Fruit fly (Drosophila melanogaster) whole organism, adult: ENCODE measurements around the gene robl37BC.
A peak's percentile ranks its signal among the peaks of the same experiment; 100 is the strongest.

Source experiments
- CG11617 ChIP-seq: fragments of 200-800 bp; sonication (Bioruptor generic); optimal IDR thresholded peaks from 2 replicates; lab custom pipeline; 2017; ENCODE audit warnings: mild to moderate bottlenecking, missing biosample characterization, missing genetic modification reagents, missing genetic modification characterization
- CG12768 ChIP-seq: fragments of 200-800 bp; sonication (Bioruptor generic); optimal IDR thresholded peaks from 2 replicates; lab custom pipeline; 2017; ENCODE audit warnings: missing biosample characterization, missing genetic modification characterization, mild to moderate bottlenecking, moderate library complexity, missing genetic modification reagents
- CG14711 ChIP-seq: fragments of 200-800 bp; sonication (Bioruptor generic); optimal IDR thresholded peaks from 2 replicates; lab custom pipeline; 2018; ENCODE audit warnings: missing biosample characterization, mild to moderate bottlenecking, missing genetic modification characterization, moderate library complexity
- CG1620 ChIP-seq: fragments of 200-800 bp; sonication (Bioruptor generic); optimal IDR thresholded peaks from 2 replicates; lab custom pipeline; 2016; ENCODE audit warnings: missing biosample characterization, missing genetic modification characterization
- CG33017 ChIP-seq: fragments of 200-800 bp; sonication (Bioruptor generic); optimal IDR thresholded peaks from 2 replicates; lab custom pipeline; 2018; ENCODE audit warnings: missing biosample characterization, mild to moderate bottlenecking, missing genetic modification characterization, moderate library complexity
- CG5204 ChIP-seq: fragments of 200-800 bp; sonication (Bioruptor generic); optimal IDR thresholded peaks from 2 replicates; lab custom pipeline; 2016; ENCODE audit warnings: missing biosample characterization, missing genetic modification characterization
- CG7045 ChIP-seq: fragments of 200-800 bp; sonication (Bioruptor generic); optimal IDR thresholded peaks from 2 replicates; lab custom pipeline; 2017; ENCODE audit warnings: missing biosample characterization, mild to moderate bottlenecking, missing genetic modification characterization
- CG7101 ChIP-seq: fragments of 200-800 bp; sonication (Bioruptor generic); optimal IDR thresholded peaks from 2 replicates; lab custom pipeline; 2018; ENCODE audit warnings: missing biosample characterization, mild to moderate bottlenecking, missing genetic modification characterization, moderate library complexity
- Clk ChIP-seq: fragments of 200-800 bp; sonication (Bioruptor generic); optimal IDR thresholded peaks from 2 replicates; lab custom pipeline; 2017; ENCODE audit warnings: missing biosample characterization, missing genetic modification characterization
- Crg-1 ChIP-seq: fragments of 200-800 bp; sonication (Bioruptor generic); optimal IDR thresholded peaks from 2 replicates; lab custom pipeline; 2016; ENCODE audit warnings: missing biosample characterization, missing genetic modification characterization
- Hr96 ChIP-seq: fragments of 200-800 bp; sonication (Bioruptor generic); optimal IDR thresholded peaks from 2 replicates; lab custom pipeline; 2016; ENCODE audit warnings: missing biosample characterization, missing genetic modification characterization
- Mnt ChIP-seq: fragments of 200-800 bp; sonication (Bioruptor generic); optimal IDR thresholded peaks from 2 replicates; lab custom pipeline; 2016; ENCODE audit warnings: missing biosample characterization, mild to moderate bottlenecking, missing genetic modification characterization
- bab1 ChIP-seq: fragments of 200-800 bp; sonication (Bioruptor generic); optimal IDR thresholded peaks from 3 replicates; lab custom pipeline; 2019; ENCODE audit warnings: missing biosample characterization, mild to moderate bottlenecking, missing genetic modification characterization, moderate library complexity
- cic ChIP-seq: fragments of 200-800 bp; sonication (Bioruptor generic); optimal IDR thresholded peaks from 2 replicates; lab custom pipeline; 2017; ENCODE audit warnings: missing biosample characterization, mild to moderate bottlenecking, missing genetic modification characterization, moderate library complexity
- cnc ChIP-seq, 2 experiments: fragments of >200 bp; optimal IDR thresholded peaks; 2 replicates each; lab custom pipeline; 2017
- kay ChIP-seq: fragments of 200-800 bp; sonication (Bioruptor generic); peaks from one replicate; lab custom pipeline; 2016; ENCODE audit warnings: missing biosample characterization, missing genetic modification characterization, borderline replicate concordance
- ovo ChIP-seq: fragments of 200-800 bp; sonication (Bioruptor generic); optimal IDR thresholded peaks from 2 replicates; lab custom pipeline; 2016; ENCODE audit warnings: missing biosample characterization, missing genetic modification characterization
- pad ChIP-seq: fragments of 200-800 bp; sonication (Bioruptor generic); optimal IDR thresholded peaks from 3 replicates; lab custom pipeline; 2017; ENCODE audit warnings: missing biosample characterization, missing genetic modification characterization, mild to moderate bottlenecking, moderate library complexity, missing genetic modification reagents
- tj ChIP-seq: fragments of 200-800 bp; sonication (Bioruptor generic); optimal IDR thresholded peaks from 3 replicates; lab custom pipeline; 2017; ENCODE audit warnings: missing biosample characterization, mild to moderate bottlenecking, missing genetic modification characterization, moderate library complexity
- toe ChIP-seq: fragments of 200-800 bp; sonication (Bioruptor generic); optimal IDR thresholded peaks from 2 replicates; lab custom pipeline; 2016; ENCODE audit warnings: missing biosample characterization, missing genetic modification characterization

The robl37BC gene

DNA sequence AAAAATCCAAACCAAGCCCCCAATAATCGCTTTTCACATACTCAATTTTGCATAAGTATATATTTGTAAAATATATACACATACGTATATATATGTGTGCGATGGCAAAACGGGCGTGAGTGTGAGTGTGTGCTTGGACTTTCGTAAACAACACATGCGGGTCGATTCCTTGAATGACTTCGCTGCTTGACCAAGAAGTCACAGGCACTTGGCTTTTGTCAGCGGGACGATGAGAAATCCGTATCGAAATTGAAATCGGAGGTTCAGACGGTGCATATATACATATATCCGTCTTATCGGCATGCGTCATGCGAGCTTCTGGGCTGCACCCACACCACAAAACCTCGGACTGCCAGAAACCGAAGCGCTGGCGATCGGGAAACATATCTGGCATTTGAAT lies 24.3 kb downstream of the robl37BC start:
- TF ChIP-seq Mnt (GFP tag; lab: Kevin White, UChicago), result no peak
- TF ChIP-seq tj, result peak; percentile 34
- TF ChIP-seq cnc (optimal IDR thresholded peaks at IDR 0.05; lab: Kevin White, UChicago), result no peak

DNA sequence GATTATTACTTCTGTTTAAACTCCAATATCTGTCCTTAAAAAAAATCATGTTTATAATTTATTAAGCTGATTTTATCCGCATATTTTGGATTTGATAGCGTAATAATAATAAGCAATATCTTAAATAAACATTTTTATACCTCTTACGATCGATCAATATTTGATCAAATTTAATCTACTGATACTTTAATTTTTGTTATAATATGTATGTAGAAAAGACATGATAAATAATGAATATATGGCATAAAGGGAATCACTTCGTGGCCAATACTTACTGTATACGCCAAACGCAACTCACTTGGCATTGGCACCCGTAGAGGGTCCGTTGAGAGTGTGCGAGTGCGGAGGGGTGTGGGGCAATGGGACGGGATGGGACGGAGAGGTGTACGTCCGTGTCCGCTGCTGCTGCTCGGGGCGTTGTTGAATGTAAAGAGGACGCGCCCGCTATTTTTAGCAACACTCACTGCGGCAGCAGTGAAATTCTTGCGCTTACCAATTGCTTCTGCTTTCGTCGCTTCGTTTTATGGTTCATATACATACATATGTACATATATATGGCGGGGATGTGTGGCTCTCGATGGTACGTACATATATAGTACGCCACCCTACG lies 25.5 kb downstream of the robl37BC start:
- TF ChIP-seq Mnt (GFP tag; lab: Kevin White, UChicago) (no peak), ovo (GFP tag; lab: Kevin White, UChicago) (no peak), CG14711 (tag; lab: Kevin White, UChicago) (no peak), CG5204 (GFP tag; lab: Kevin White, UChicago) (no peak), bab1 (GFP tag; lab: Kevin White, UChicago) (no peak), CG33017 (tag; lab: Kevin White, UChicago) (no peak)

DNA sequence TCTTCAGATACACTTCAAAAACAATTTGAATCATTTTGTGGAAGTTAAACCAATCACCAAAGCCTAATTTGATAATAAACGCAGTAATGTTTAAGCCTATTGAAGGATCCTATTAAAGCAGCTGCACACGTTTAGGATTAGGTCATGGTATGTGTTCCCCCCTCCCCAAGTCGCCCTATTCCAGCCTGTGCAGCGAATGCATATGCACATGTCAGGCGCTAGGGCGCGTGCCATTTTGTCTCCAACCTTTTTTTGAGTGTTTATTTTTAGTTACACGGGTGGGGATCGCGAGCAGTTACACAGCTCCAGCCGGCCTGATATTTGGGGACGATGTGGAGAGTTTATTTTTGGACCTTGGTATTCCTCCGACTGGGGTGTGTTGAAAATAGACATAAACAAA lies 26.3 kb downstream of the robl37BC start:
- TF ChIP-seq CG1620 (GFP tag; lab: Kevin White, UChicago) (no peak), bab1 (GFP tag; lab: Kevin White, UChicago) (no peak), CG7045 (GFP tag; lab: Kevin White, UChicago) (no peak), ovo (GFP tag; lab: Kevin White, UChicago) (no peak), tj (no peak), CG11617 (GFP tag; lab: Kevin White, UChicago) (no peak), Crg-1 (GFP tag; lab: Kevin White, UChicago) (no peak), pad (GFP tag; lab: Kevin White, UChicago) (no peak), kay (GFP tag; lab: Kevin White, UChicago) (no peak), cnc (optimal IDR thresholded peaks at IDR 0.05; lab: Kevin White, UChicago) (no peak)

DNA sequence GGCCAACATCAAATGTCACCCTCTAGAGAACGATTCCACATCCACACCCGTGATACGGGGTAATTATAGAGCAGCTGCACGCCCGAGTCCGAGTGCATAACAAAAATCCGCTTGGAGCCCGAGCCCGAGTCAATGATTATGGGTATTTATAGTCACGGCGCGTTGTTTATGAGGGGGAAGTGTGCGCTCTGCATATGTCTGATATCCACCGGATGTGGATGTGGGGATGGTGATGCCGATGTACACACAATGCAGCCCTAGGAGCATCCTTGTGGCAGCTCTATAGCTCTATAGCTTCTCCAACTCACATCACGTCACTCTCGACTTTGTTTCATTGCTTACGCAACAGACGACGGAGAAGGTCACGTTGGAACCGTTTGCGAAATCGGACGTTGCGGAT lies 26.8 kb downstream of the robl37BC start:
- TF ChIP-seq CG14711 (tag; lab: Kevin White, UChicago) (no peak), cnc (optimal IDR thresholded peaks at IDR 0.05; lab: Kevin White, UChicago) (no peak), CG7101 (tag; lab: Kevin White, UChicago) (no peak), Mnt (GFP tag; lab: Kevin White, UChicago) (no peak), Clk (no peak), CG11617 (GFP tag; lab: Kevin White, UChicago) (no peak)

DNA sequence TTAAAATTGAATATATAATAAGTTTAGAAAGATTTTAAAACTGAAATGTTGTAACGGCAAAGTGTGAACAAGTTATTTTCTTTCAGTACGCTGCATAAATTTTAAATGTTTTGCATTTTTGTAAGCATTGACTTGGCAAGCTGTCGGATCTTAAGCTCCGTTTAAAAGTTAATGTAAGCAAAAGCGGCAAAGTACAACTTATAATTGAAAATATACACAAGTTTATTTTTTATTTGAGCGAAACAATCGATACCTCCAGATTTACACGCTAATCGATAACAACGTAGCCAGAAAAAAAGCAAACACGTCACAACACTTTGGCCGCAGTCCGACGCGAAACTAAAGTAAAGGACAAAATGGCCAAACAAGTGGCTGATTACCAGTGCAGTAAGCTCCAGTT lies 30.9 kb downstream of the robl37BC start, which contains the start of gene Catsup:
Gene Catsup (plus strand): TSS at position 273 of the 400 bp plus-strand sequence.
- no peak for TF ChIP-seq Mnt (GFP tag; lab: Kevin White, UChicago)
- no peak for TF ChIP-seq CG7045 (GFP tag; lab: Kevin White, UChicago)
- TF ChIP-seq bab1 (GFP tag; lab: Kevin White, UChicago), result peak; percentile 2

DNA sequence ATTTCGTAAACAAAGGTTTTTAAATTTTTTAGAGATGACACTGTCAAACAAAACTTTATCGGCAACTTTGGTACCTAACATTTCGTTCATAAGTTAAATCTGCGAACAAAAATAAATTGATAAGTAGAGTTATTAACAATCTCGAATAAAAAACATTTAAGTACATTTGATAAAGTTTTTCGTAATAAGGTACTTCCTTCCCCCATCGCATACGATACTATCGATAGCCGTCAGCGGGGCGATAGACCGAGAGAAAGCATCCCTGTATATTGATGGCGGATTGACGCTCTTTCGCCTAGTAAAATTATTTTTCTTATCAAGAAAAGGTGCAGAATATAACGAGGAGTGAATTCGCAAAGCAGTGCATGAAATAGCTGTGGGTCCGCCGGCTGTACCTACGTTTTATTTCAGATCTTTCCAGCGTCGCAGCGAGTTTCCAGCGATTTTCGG lies 34.5 kb downstream of the robl37BC start, which contains the start of the genes Ttc19 and Acn:
Gene Ttc19 (minus strand): TSS at position 38 of the 450 bp plus-strand sequence.
Gene Acn (plus strand): TSS at position 245 of the 450 bp plus-strand sequence.
- peak; percentile 83 for TF ChIP-seq ovo (GFP tag; lab: Kevin White, UChicago)
- TF ChIP-seq bab1 (GFP tag; lab: Kevin White, UChicago), result peak; percentile 89
- peak; percentile 88 for TF ChIP-seq CG1620 (GFP tag; lab: Kevin White, UChicago)
- TF ChIP-seq Crg-1 (GFP tag; lab: Kevin White, UChicago), result peak; percentile 84
- TF ChIP-seq CG7101 (tag; lab: Kevin White, UChicago), result peak; percentile 89
- TF ChIP-seq pad (GFP tag; lab: Kevin White, UChicago), result peak; percentile 66
- peak; percentile 65 for TF ChIP-seq Clk
- TF ChIP-seq Mnt (GFP tag; lab: Kevin White, UChicago), result peak; percentile 79
- peak; percentile 75 for TF ChIP-seq CG33017 (tag; lab: Kevin White, UChicago)
- peak; percentile 25 for TF ChIP-seq cic (GFP tag; lab: Kevin White, UChicago)
- TF ChIP-seq Hr96 (GFP tag; lab: Kevin White, UChicago), result peak; percentile 91
- TF ChIP-seq CG5204 (GFP tag; lab: Kevin White, UChicago), result no peak
- no peak for TF ChIP-seq cnc (optimal IDR thresholded peaks at IDR 0.05; lab: Kevin White, UChicago)
- peak; percentile 66 for TF ChIP-seq tj
- TF ChIP-seq CG7045 (GFP tag; lab: Kevin White, UChicago), result peak; percentile 80
- TF ChIP-seq CG11617 (GFP tag; lab: Kevin White, UChicago), result peak; percentile 89
- peak; percentile 93 for TF ChIP-seq toe
- peak; percentile 79 for TF ChIP-seq CG14711 (tag; lab: Kevin White, UChicago)
- TF ChIP-seq CG12768, result peak; percentile 84
- TF ChIP-seq kay (GFP tag; lab: Kevin White, UChicago), result no peak

DNA sequence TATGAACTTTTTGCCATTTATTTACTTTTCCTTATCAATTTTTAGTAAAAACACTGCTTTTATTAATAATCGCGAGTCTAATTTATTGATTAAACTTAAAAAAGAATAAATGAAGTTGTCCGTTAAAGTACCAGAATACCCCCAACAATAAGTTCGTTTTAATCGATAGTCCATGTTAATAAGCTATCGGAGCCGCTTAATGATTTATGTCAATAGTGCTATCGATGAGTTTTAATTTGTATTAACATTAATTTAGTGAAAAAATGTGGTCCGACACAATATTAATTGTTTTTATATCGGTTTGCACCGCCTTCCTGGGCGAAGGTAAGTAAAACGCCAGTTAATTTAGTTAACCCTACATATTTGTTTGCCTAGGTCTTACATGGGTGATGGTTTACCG lies 38.2 kb downstream of the robl37BC start, which contains the start of gene CG10470:
Gene CG10470 (plus strand): TSS at position 165 of the 400 bp plus-strand sequence.
- no peak for TF ChIP-seq toe
- TF ChIP-seq CG14711 (tag; lab: Kevin White, UChicago), result peak; percentile 31
- TF ChIP-seq bab1 (GFP tag; lab: Kevin White, UChicago), result peak; percentile 71
- no peak for TF ChIP-seq Clk
